Worm (Caenorhabditis elegans): ENCODE results near the gene T10G3.8.
"Not testable (repeated sequence)": the region's sequence is repeated elsewhere in the genome, so short reads cannot be mapped to it uniquely, and the experiment has no call there.

Gene T10G3.8

ce11 chrV:13457858-13458257 lies 18.4 kb downstream of the T10G3.8 start, which contains the start of gene F25H9.2:
TSS of gene F25H9.2 (plus strand) at chrV:13458083.
- no peak for TF ChIP-seq ref-1 (GFP tag; conservative IDR thresholded peaks at IDR 0.05)
- no peak for TF ChIP-seq klf-2 (GFP tag; conservative IDR thresholded peaks at IDR 0.05)

- TF ChIP-seq ztf-23 (GFP tag; IDR thresholded peaks at IDR 0.05), result no peak
- no peak for TF ChIP-seq ztf-29 (GFP tag; IDR thresholded peaks at IDR 0.05)
- no peak for TF ChIP-seq T22C8.4 (GFP tag; IDR thresholded peaks at IDR 0.05)
- no peak for TF ChIP-seq cog-1 (tag; optimal IDR thresholded peaks at IDR 0.05)
- TF ChIP-seq ref-1 (GFP tag; conservative IDR thresholded peaks at IDR 0.05), result no peak
- TF ChIP-seq med-1 (GFP tag; optimal IDR thresholded peaks at IDR 0.05; ENCODE audit: insufficient read depth), result no peak
- TF ChIP-seq klf-2 (GFP tag; conservative IDR thresholded peaks at IDR 0.05), result no peak
- no peak for TF ChIP-seq flt-1 (GFP tag; IDR thresholded peaks at IDR 0.05)
Observed at ce11 chrV:13455448-13455847, 20.8 kb downstream of the T10G3.8 start, which contains the start of gene lurp-3. TSS of gene lurp-3 (plus strand) at chrV:13455748.

- TF ChIP-seq T22C8.4 (GFP tag; IDR thresholded peaks at IDR 0.05) (no peak), ref-1 (GFP tag; conservative IDR thresholded peaks at IDR 0.05) (no peak), cog-1 (tag; optimal IDR thresholded peaks at IDR 0.05) (no peak), ztf-29 (GFP tag; IDR thresholded peaks at IDR 0.05) (no peak), ztf-23 (GFP tag; IDR thresholded peaks at IDR 0.05) (no peak), flt-1 (GFP tag; IDR thresholded peaks at IDR 0.05) (no peak), klf-2 (GFP tag; conservative IDR thresholded peaks at IDR 0.05) (no peak), tab-1 (GFP tag; IDR thresholded peaks at IDR 0.05) (no peak), med-1 (GFP tag; optimal IDR thresholded peaks at IDR 0.05; ENCODE audit: insufficient read depth) (no peak)
Observed at ce11 chrV:13453334-13453733, 22.9 kb downstream of the T10G3.8 start, which contains the start of gene lurp-2. TSS of gene lurp-2 (plus strand) at chrV:13453634.

ce11 chrV:13445229-13445949 lies 30.9 kb downstream of the T10G3.8 start, which contains the start of gene Y2H9A.4:
TSS of gene Y2H9A.4 (plus strand) at chrV:13445899.
- TF ChIP-seq med-1 (GFP tag; optimal IDR thresholded peaks at IDR 0.05; ENCODE audit: insufficient read depth) (no peak), ztf-23 (GFP tag; IDR thresholded peaks at IDR 0.05) (no peak), klf-2 (GFP tag; conservative IDR thresholded peaks at IDR 0.05) (no peak), ztf-29 (GFP tag; IDR thresholded peaks at IDR 0.05) (no peak), cog-1 (tag; optimal IDR thresholded peaks at IDR 0.05) (no peak), ref-1 (GFP tag; conservative IDR thresholded peaks at IDR 0.05) (no peak), T22C8.4 (GFP tag; IDR thresholded peaks at IDR 0.05) (no peak), flt-1 (GFP tag; IDR thresholded peaks at IDR 0.05) (no peak), tab-1 (GFP tag; IDR thresholded peaks at IDR 0.05) (no peak)

ce11 chrV:13443535-13443934 lies 32.7 kb downstream of the T10G3.8 start, which contains the start of gene Y2H9A.6:
TSS of gene Y2H9A.6 (plus strand) at chrV:13443835.
- not testable (repeated sequence) for TF ChIP-seq ztf-29 (GFP tag; IDR thresholded peaks at IDR 0.05); cog-1 (tag; optimal IDR thresholded peaks at IDR 0.05); flt-1 (GFP tag; IDR thresholded peaks at IDR 0.05)

- TF ChIP-seq ztf-29 (GFP tag; IDR thresholded peaks at IDR 0.05) (no peak), klf-2 (GFP tag; conservative IDR thresholded peaks at IDR 0.05) (no peak), cog-1 (tag; optimal IDR thresholded peaks at IDR 0.05) (no peak), med-1 (GFP tag; optimal IDR thresholded peaks at IDR 0.05; ENCODE audit: insufficient read depth) (no peak)
Observed at ce11 chrV:13442819-13443218, 33.4 kb downstream of the T10G3.8 start.

ce11 chrV:13441661-13442060 lies 34.6 kb downstream of the T10G3.8 start, which contains the start of gene col-162:
TSS of gene col-162 (plus strand) at chrV:13441961.
- TF ChIP-seq klf-2 (GFP tag; conservative IDR thresholded peaks at IDR 0.05), result no peak
- TF ChIP-seq flt-1 (GFP tag; IDR thresholded peaks at IDR 0.05), result no peak
- no peak for TF ChIP-seq med-1 (GFP tag; optimal IDR thresholded peaks at IDR 0.05; ENCODE audit: insufficient read depth)
- no peak for TF ChIP-seq ztf-23 (GFP tag; IDR thresholded peaks at IDR 0.05)
- TF ChIP-seq ref-1 (GFP tag; conservative IDR thresholded peaks at IDR 0.05), result no peak

- no peak for TF ChIP-seq klf-2 (GFP tag; conservative IDR thresholded peaks at IDR 0.05)
- no peak for TF ChIP-seq ztf-23 (GFP tag; IDR thresholded peaks at IDR 0.05)
- no peak for TF ChIP-seq med-1 (GFP tag; optimal IDR thresholded peaks at IDR 0.05; ENCODE audit: insufficient read depth)
- no peak for TF ChIP-seq T22C8.4 (GFP tag; IDR thresholded peaks at IDR 0.05)
- TF ChIP-seq flt-1 (GFP tag; IDR thresholded peaks at IDR 0.05), result no peak
- no peak for TF ChIP-seq ref-1 (GFP tag; conservative IDR thresholded peaks at IDR 0.05)
- no peak for TF ChIP-seq cog-1 (tag; optimal IDR thresholded peaks at IDR 0.05)
- no peak for TF ChIP-seq ztf-29 (GFP tag; IDR thresholded peaks at IDR 0.05)
- TF ChIP-seq tab-1 (GFP tag; IDR thresholded peaks at IDR 0.05), result no peak
Observed at ce11 chrV:13437473-13438074, 38.7 kb downstream of the T10G3.8 start, which contains the start of gene mes-4. TSS of gene mes-4 (minus strand) at chrV:13437545.

ce11 chrV:13432364-13432763 lies 43.9 kb downstream of the T10G3.8 start, which contains the start of gene srd-17:
TSS of gene srd-17 (minus strand) at chrV:13432714.
- TF ChIP-seq cog-1 (tag; optimal IDR thresholded peaks at IDR 0.05) (no peak), ztf-29 (GFP tag; IDR thresholded peaks at IDR 0.05) (no peak), ztf-23 (GFP tag; IDR thresholded peaks at IDR 0.05) (no peak), T22C8.4 (GFP tag; IDR thresholded peaks at IDR 0.05) (no peak), flt-1 (GFP tag; IDR thresholded peaks at IDR 0.05) (no peak), tab-1 (GFP tag; IDR thresholded peaks at IDR 0.05) (no peak), ref-1 (GFP tag; conservative IDR thresholded peaks at IDR 0.05) (no peak), med-1 (GFP tag; optimal IDR thresholded peaks at IDR 0.05; ENCODE audit: insufficient read depth) (no peak), klf-2 (GFP tag; conservative IDR thresholded peaks at IDR 0.05) (no peak)

ce11 chrV:13428660-13429059 lies 47.6 kb downstream of the T10G3.8 start, which contains the start of gene srd-19:
TSS of gene srd-19 (minus strand) at chrV:13428760.
- TF ChIP-seq med-1 (GFP tag; optimal IDR thresholded peaks at IDR 0.05; ENCODE audit: insufficient read depth), result no peak
- TF ChIP-seq ztf-23 (GFP tag; IDR thresholded peaks at IDR 0.05), result no peak
- TF ChIP-seq ref-1 (GFP tag; conservative IDR thresholded peaks at IDR 0.05), result no peak
- no peak for TF ChIP-seq ztf-29 (GFP tag; IDR thresholded peaks at IDR 0.05)
- TF ChIP-seq tab-1 (GFP tag; IDR thresholded peaks at IDR 0.05), result no peak
- no peak for TF ChIP-seq cog-1 (tag; optimal IDR thresholded peaks at IDR 0.05)
- no peak for TF ChIP-seq klf-2 (GFP tag; conservative IDR thresholded peaks at IDR 0.05)
- TF ChIP-seq flt-1 (GFP tag; IDR thresholded peaks at IDR 0.05), result no peak
- TF ChIP-seq T22C8.4 (GFP tag; IDR thresholded peaks at IDR 0.05), result no peak

Data from whole organism, midembryonic.